Worm (Caenorhabditis elegans) whole organism, late embryonic: Measurements from ENCODE around the gene pqn-82.

Experiments used
- Y22D7AL.16 ChIP-seq: sonication (generic microtip); optimal IDR thresholded peaks from 2 replicates; lab custom pipeline; 2016; ENCODE audit warnings: missing genetic modification characterization, missing compliant biosample characterization
- ama-1 ChIP-seq: fragments of 150-350 bp; optimal IDR thresholded peaks from 2 replicates; lab custom pipeline; 2014
- ceh-22 ChIP-seq: sonication (generic microtip); optimal IDR thresholded peaks from 2 replicates; lab custom pipeline; 2017; ENCODE audit warnings: missing biosample characterization, missing genetic modification characterization
- ceh-9 ChIP-seq: sonication (generic microtip); optimal IDR thresholded peaks from 2 replicates; lab custom pipeline; 2016; ENCODE audit warnings: mild to moderate bottlenecking, missing genetic modification characterization, inconsistent platforms, missing compliant biosample characterization
- pat-9 ChIP-seq: fragments of 200-800 bp; sonication (Bioruptor generic); optimal IDR thresholded peaks from 2 replicates; lab custom pipeline; 2018; ENCODE audit warnings: mild to moderate bottlenecking, missing genetic modification characterization, moderate library complexity, missing compliant biosample characterization
- pha-2 ChIP-seq: sonication (generic microtip); optimal IDR thresholded peaks from 2 replicates; lab custom pipeline; 2017; ENCODE audit warnings: mild to moderate bottlenecking, missing genetic modification characterization, missing compliant biosample characterization
- sox-2 ChIP-seq: fragments of 200-800 bp; sonication (Bioruptor generic); IDR thresholded peaks from 2 replicates; pipeline ENCODE4 v1.3.6; 2022; ENCODE audit warnings: missing genetic modification reagents, missing genetic modification characterization, missing compliant biosample characterization
- tbx-2 ChIP-seq: sonication (generic microtip); optimal IDR thresholded peaks from 2 replicates; lab custom pipeline; 2016; ENCODE audit warnings: missing genetic modification characterization, missing compliant biosample characterization
- unc-55 ChIP-seq: sonication (generic microtip); optimal IDR thresholded peaks from 2 replicates; lab custom pipeline; 2017; ENCODE audit warnings: missing biosample characterization, missing genetic modification reagents, missing genetic modification characterization

ce11 chrIII:1855092-1855491, 6.2 kb downstream of the pqn-82 start, which contains the start of gene hlh-33:
- no peak for TF ChIP-seq tbx-2
- no peak for TF ChIP-seq ama-1 (lab: Kevin White, UChicago)
- no peak for TF ChIP-seq sox-2
- TF ChIP-seq ceh-22 (tag; lab: Kevin White, UChicago): no peak
- TF ChIP-seq unc-55 (GFP tag; lab: Kevin White, UChicago): no peak
- TF ChIP-seq pat-9 (tag; lab: Kevin White, UChicago): no peak
- no peak for TF ChIP-seq pha-2 (tag; lab: Kevin White, UChicago)
- no peak for TF ChIP-seq ceh-9 (tag; lab: Kevin White, UChicago)
- no peak for TF ChIP-seq Y22D7AL.16 (tag; lab: Kevin White, UChicago)
